Worm (Caenorhabditis elegans) whole organism, mixed stage, embryonic: ENCODE data around the gene lact-5.

Source experiments
- ceh-83 ChIP-seq: fragments of 200-800 bp; sonication (Bioruptor generic); optimal IDR thresholded peaks from 2 replicates; lab custom pipeline; 2018; ENCODE audit warnings: mild to moderate bottlenecking, missing genetic modification characterization, missing compliant biosample characterization
- elt-1 ChIP-seq: sonication (generic microtip); optimal IDR thresholded peaks from 2 replicates; lab custom pipeline; 2017; ENCODE audit warnings: missing genetic modification characterization, mild to moderate bottlenecking, missing compliant biosample characterization, antibody characterized with exemption, moderate library complexity, borderline replicate concordance; ENCODE audit not compliant: insufficient read depth
- elt-3 ChIP-seq: fragments of 150-350 bp; optimal IDR thresholded peaks from 2 replicates; lab custom pipeline; 2014; ENCODE audit warnings: missing biosample characterization, missing genetic modification characterization
- flh-1 ChIP-seq: fragments of 200-800 bp; sonication (Bioruptor generic); optimal IDR thresholded peaks from 2 replicates; lab custom pipeline; 2018; ENCODE audit warnings: mild to moderate bottlenecking, missing genetic modification characterization, moderate library complexity, missing compliant biosample characterization
- lin-13 ChIP-seq: fragments of 150-350 bp; optimal IDR thresholded peaks from 2 replicates; lab custom pipeline; 2014; ENCODE audit warnings: missing biosample characterization, missing genetic modification characterization
- lsy-2 ChIP-seq: fragments of 150-350 bp; optimal IDR thresholded peaks from 2 replicates; lab custom pipeline; 2014; ENCODE audit warnings: missing biosample characterization, missing genetic modification characterization
- nhr-12 ChIP-seq: fragments of 150-350 bp; optimal IDR thresholded peaks from 2 replicates; lab custom pipeline; 2014; ENCODE audit warnings: missing biosample characterization, missing genetic modification characterization
- nhr-237 ChIP-seq: fragments of 150-350 bp; optimal IDR thresholded peaks from 2 replicates; lab custom pipeline; 2014; ENCODE audit warnings: missing biosample characterization, missing genetic modification characterization
- nhr-28 ChIP-seq: fragments of 150-350 bp; optimal IDR thresholded peaks from 2 replicates; lab custom pipeline; 2014; ENCODE audit warnings: missing biosample characterization, missing genetic modification characterization
- pha-4 ChIP-seq: fragments of 150-350 bp; optimal IDR thresholded peaks from 2 replicates; lab custom pipeline; 2018; ENCODE audit warnings: missing biosample characterization, missing genetic modification reagents, missing genetic modification characterization
- snpc-4 ChIP-seq: fragments of 150-350 bp; optimal IDR thresholded peaks from 2 replicates; lab custom pipeline; 2014; ENCODE audit warnings: missing biosample characterization, missing genetic modification characterization
- sptf-1 ChIP-seq: sonication (generic microtip); optimal IDR thresholded peaks from 2 replicates; lab custom pipeline; 2017; ENCODE audit warnings: mild to moderate bottlenecking, missing genetic modification characterization, moderate library complexity, missing compliant biosample characterization
- ztf-11 ChIP-seq: fragments of 150-350 bp; optimal IDR thresholded peaks from 2 replicates; lab custom pipeline; 2014; ENCODE audit warnings: missing biosample characterization, missing genetic modification characterization

ce11 chrII:4805799-4806198 is 15.7 kb downstream of the lact-5 start:
- no peak for TF ChIP-seq snpc-4
- TF ChIP-seq ceh-83 (GFP tag; lab: Kevin White, UChicago), result no peak
- no peak for TF ChIP-seq nhr-28 (tag; lab: Kevin White, UChicago)
- TF ChIP-seq lin-13, result no peak
- no peak for TF ChIP-seq nhr-12 (tag; lab: Kevin White, UChicago)
- no peak for TF ChIP-seq pha-4 (tag; lab: Kevin White, UChicago)
- no peak for TF ChIP-seq elt-1 (tag; lab: Kevin White, UChicago)
- no peak for TF ChIP-seq nhr-237 (tag; lab: Kevin White, UChicago)
- no peak for TF ChIP-seq flh-1 (GFP tag; lab: Kevin White, UChicago)
- no peak for TF ChIP-seq sptf-1 (tag; lab: Kevin White, UChicago)
- TF ChIP-seq lsy-2 (tag; lab: Kevin White, UChicago), result no peak
- TF ChIP-seq elt-3, result no peak
- TF ChIP-seq ztf-11, result no peak
